Worm (Caenorhabditis elegans) whole organism, L4 larva: ENCODE measurements around the gene cest-13.

Experiments
- R02D3.7 ChIP-seq: fragments of 150-350 bp; sonication (generic microtip); optimal IDR thresholded peaks from 3 replicates; lab custom pipeline; 2014; ENCODE audit warnings: missing biosample characterization, missing genetic modification characterization
- daf-12 ChIP-seq: fragments of 150-350 bp; optimal IDR thresholded peaks from 2 replicates; lab custom pipeline; 2014; ENCODE audit warnings: missing biosample characterization, missing genetic modification reagents, missing genetic modification characterization
- daf-16 ChIP-seq, 3 experiments: sonication (generic microtip); optimal IDR thresholded peaks; 2 replicates each; lab custom pipeline; 2016 to 2017; ENCODE audit warnings: missing genetic modification characterization in 3 of 3, missing genetic modification reagents in 3 of 3, mild to moderate bottlenecking in 2 of 3, missing compliant biosample characterization in 2 of 3, missing biosample characterization in 1 of 3, moderate library complexity in 1 of 3
- fkh-10 ChIP-seq: fragments of 150-350 bp; optimal IDR thresholded peaks from 2 replicates; lab custom pipeline; 2014; ENCODE audit warnings: missing biosample characterization, missing genetic modification reagents, missing genetic modification characterization
- lin-1 ChIP-seq: fragments of 200-800 bp; sonication (Bioruptor generic); IDR thresholded peaks from 2 replicates; pipeline ENCODE4 v1.3.6; 2022; ENCODE audit warnings: missing genetic modification reagents, missing genetic modification characterization, missing compliant biosample characterization
- nhr-77 ChIP-seq: fragments of 150-350 bp; optimal IDR thresholded peaks from 2 replicates; lab custom pipeline; 2014; ENCODE audit warnings: missing biosample characterization, missing genetic modification characterization

The cest-13 gene

ce11 chrX:13811929-13812328 lies 51.9 kb downstream of the cest-13 start (continued):
- peak in 1 of 2 experiments; percentile 22 for TF ChIP-seq daf-16 (GFP tag; optimal IDR thresholded peaks at IDR 0.05; lab: Kevin White, UChicago)
- no peak for TF ChIP-seq daf-16 (tag; optimal IDR thresholded peaks at IDR 0.05; lab: Kevin White, UChicago)
- TF ChIP-seq fkh-10 (GFP tag; lab: Kevin White, UChicago) = peak; percentile 2
- TF ChIP-seq R02D3.7 (tag; lab: Kevin White, UChicago) = no peak
- no peak for TF ChIP-seq daf-12 (tag; lab: Kevin White, UChicago)
- no peak for TF ChIP-seq lin-1
- TF ChIP-seq nhr-77 (tag; lab: Kevin White, UChicago) = no peak
- TF ChIP-seq, all 104 proteins: peak for 5
